Fruit fly (Drosophila melanogaster) whole organism, embryonic: ENCODE measurements around the gene Spt20.

Source experiments
- Adf1 ChIP-seq: fragments of 200-800 bp; sonication (Bioruptor generic); IDR thresholded peaks from 2 replicates; pipeline ENCODE4 v1.3.6; 2022; ENCODE audit warnings: missing biosample characterization, missing genetic modification characterization
- B-H2 ChIP-seq: fragments of 200-800 bp; sonication (Bioruptor generic); optimal IDR thresholded peaks from 2 replicates; lab custom pipeline; 2018; ENCODE audit warnings: missing biosample characterization, mild to moderate bottlenecking, missing genetic modification characterization
- CG12299 ChIP-seq: fragments of 200-800 bp; sonication (Bioruptor generic); optimal IDR thresholded peaks from 2 replicates; lab custom pipeline; 2018; ENCODE audit warnings: missing biosample characterization, mild to moderate bottlenecking, missing genetic modification characterization
- CG1233 ChIP-seq: fragments of 200-800 bp; sonication (Bioruptor generic); optimal IDR thresholded peaks from 4 replicates; lab custom pipeline; 2018; ENCODE audit warnings: missing biosample characterization, mild to moderate bottlenecking, missing genetic modification characterization
- CG15479 ChIP-seq: fragments of 200-800 bp; sonication (Bioruptor generic); optimal IDR thresholded peaks from 3 replicates; lab custom pipeline; 2019; ENCODE audit warnings: missing biosample characterization, mild to moderate bottlenecking, missing genetic modification characterization, moderate library complexity
- CG1602 ChIP-seq: fragments of 200-800 bp; sonication (Bioruptor generic); optimal IDR thresholded peaks from 3 replicates; lab custom pipeline; 2016; ENCODE audit warnings: missing biosample characterization, missing genetic modification characterization
- CG16863 ChIP-seq: fragments of 200-800 bp; sonication (Bioruptor generic); optimal IDR thresholded peaks from 3 replicates; lab custom pipeline; 2016; ENCODE audit warnings: missing biosample characterization, missing genetic modification characterization
- CG17328 ChIP-seq: fragments of 200-800 bp; sonication (Bioruptor generic); IDR thresholded peaks from 2 replicates; pipeline ENCODE4 v1.3.6; 2022; ENCODE audit warnings: missing biosample characterization, missing genetic modification characterization
- CG17912 ChIP-seq: fragments of 200-800 bp; sonication (Bioruptor generic); optimal IDR thresholded peaks from 2 replicates; lab custom pipeline; 2018; ENCODE audit warnings: missing biosample characterization, mild to moderate bottlenecking, missing genetic modification characterization
- CG2712 ChIP-seq: fragments of 200-800 bp; optimal IDR thresholded peaks from 3 replicates; lab custom pipeline; 2019; ENCODE audit warnings: missing biosample characterization, mild to moderate bottlenecking, missing genetic modification characterization, moderate library complexity
- CG33213 ChIP-seq: fragments of 200-800 bp; sonication (Bioruptor generic); optimal IDR thresholded peaks from 3 replicates; lab custom pipeline; 2016; ENCODE audit warnings: missing biosample characterization, missing genetic modification characterization
- CG6683 ChIP-seq: fragments of 200-800 bp; sonication (Bioruptor generic); optimal IDR thresholded peaks from 2 replicates; lab custom pipeline; 2017; ENCODE audit warnings: missing biosample characterization, mild to moderate bottlenecking, missing genetic modification characterization, missing genetic modification reagents
- CG8765 ChIP-seq: fragments of 200-800 bp; sonication (Bioruptor generic); IDR thresholded peaks from 2 replicates; pipeline ENCODE4 v1.3.6; 2022; ENCODE audit warnings: missing biosample characterization, missing genetic modification characterization
- CG9437 ChIP-seq: fragments of 200-800 bp; sonication (Bioruptor generic); optimal IDR thresholded peaks from 2 replicates; lab custom pipeline; 2018; ENCODE audit warnings: missing biosample characterization, mild to moderate bottlenecking, missing genetic modification characterization
- Chrac-16 ChIP-seq: fragments of 200-800 bp; sonication (Bioruptor generic); optimal IDR thresholded peaks from 3 replicates; lab custom pipeline; 2016; ENCODE audit warnings: missing biosample characterization, missing genetic modification characterization
- CoRest ChIP-seq: fragments of 200-800 bp; sonication (Bioruptor generic); optimal IDR thresholded peaks from 3 replicates; lab custom pipeline; 2018; ENCODE audit warnings: missing biosample characterization, mild to moderate bottlenecking, missing genetic modification characterization, moderate library complexity
- H2.0 ChIP-seq: fragments of 200-800 bp; sonication (Bioruptor generic); IDR thresholded peaks from 2 replicates; pipeline ENCODE4 v1.3.6; 2022; ENCODE audit warnings: missing biosample characterization, missing genetic modification characterization
- HLH4C ChIP-seq: fragments of 200-800 bp; sonication (Bioruptor generic); IDR thresholded peaks from 3 replicates; pipeline ENCODE4 v1.3.6; 2022; ENCODE audit warnings: missing biosample characterization, missing genetic modification characterization; ENCODE audit not compliant: partially characterized antibody
- Lhr ChIP-seq: fragments of 200-800 bp; sonication (Bioruptor generic); optimal IDR thresholded peaks from 3 replicates; lab custom pipeline; 2017; ENCODE audit warnings: mild to moderate bottlenecking, missing biosample characterization, missing genetic modification reagents, missing genetic modification characterization
- Lpt ChIP-seq: fragments of >200 bp; optimal IDR thresholded peaks from 2 replicates; lab custom pipeline; 2018; ENCODE audit warnings: missing biosample characterization, missing genetic modification characterization
- Meics ChIP-seq: fragments of 200-800 bp; sonication (Bioruptor generic); optimal IDR thresholded peaks from 2 replicates; lab custom pipeline; 2017; ENCODE audit warnings: missing biosample characterization, mild to moderate bottlenecking, missing genetic modification characterization
- NK7.1 ChIP-seq: fragments of 200-800 bp; sonication (Bioruptor generic); optimal IDR thresholded peaks from 3 replicates; lab custom pipeline; 2016; ENCODE audit warnings: missing biosample characterization, missing genetic modification characterization
- Neu2 ChIP-seq: fragments of 200-800 bp; sonication (Bioruptor generic); optimal IDR thresholded peaks from 3 replicates; lab custom pipeline; 2016; ENCODE audit warnings: missing biosample characterization, missing genetic modification characterization, borderline replicate concordance
- PHDP ChIP-seq: fragments of 200-800 bp; sonication (Bioruptor generic); optimal IDR thresholded peaks from 3 replicates; lab custom pipeline; 2018; ENCODE audit warnings: missing biosample characterization, mild to moderate bottlenecking, missing genetic modification characterization, moderate library complexity
- Spps ChIP-seq: fragments of 200-800 bp; sonication (Bioruptor generic); optimal IDR thresholded peaks from 2 replicates; lab custom pipeline; 2018; ENCODE audit warnings: missing biosample characterization, mild to moderate bottlenecking, missing genetic modification characterization
- abd-A ChIP-seq: fragments of 200-800 bp; sonication (Bioruptor generic); optimal IDR thresholded peaks from 3 replicates; lab custom pipeline; 2019; ENCODE audit warnings: missing biosample characterization, mild to moderate bottlenecking, missing genetic modification characterization, moderate library complexity
- ase ChIP-seq: fragments of 200-800 bp; sonication (Bioruptor generic); IDR thresholded peaks from 3 replicates; pipeline ENCODE4 v1.3.6; 2022; ENCODE audit warnings: missing biosample characterization, missing genetic modification characterization
- bab2 ChIP-seq: fragments of 200-800 bp; sonication (Bioruptor generic); optimal IDR thresholded peaks from 2 replicates; lab custom pipeline; 2016; ENCODE audit warnings: missing biosample characterization, missing genetic modification characterization
- br ChIP-seq: fragments of >200 bp; optimal IDR thresholded peaks from 2 replicates; lab custom pipeline; 2017
- cg ChIP-seq: fragments of 200-800 bp; sonication (Bioruptor generic); optimal IDR thresholded peaks from 3 replicates; lab custom pipeline; 2019; ENCODE audit warnings: missing biosample characterization, mild to moderate bottlenecking, missing genetic modification characterization, moderate library complexity
- chn ChIP-seq: fragments of 200-800 bp; sonication (Bioruptor generic); optimal IDR thresholded peaks from 2 replicates; lab custom pipeline; 2016; ENCODE audit warnings: missing biosample characterization, missing genetic modification characterization
- ci ChIP-seq: fragments of 200-800 bp; sonication (Bioruptor generic); IDR thresholded peaks from 3 replicates; pipeline ENCODE4 v1.3.6; 2022; ENCODE audit warnings: missing biosample characterization, missing genetic modification characterization
- dan ChIP-seq: fragments of 200-800 bp; sonication (Bioruptor generic); IDR thresholded peaks from 2 replicates; pipeline ENCODE4 v1.3.6; 2022; ENCODE audit warnings: missing biosample characterization, missing genetic modification characterization
- disco-r ChIP-seq: fragments of 200-800 bp; sonication (Bioruptor generic); optimal IDR thresholded peaks from 2 replicates; lab custom pipeline; 2016; ENCODE audit warnings: missing biosample characterization, missing genetic modification characterization
- dpn ChIP-seq, 2 experiments: fragments of 200-800 bp; sonication (Bioruptor generic); optimal IDR thresholded peaks; 3 replicates each; lab custom pipeline; 2016; ENCODE audit warnings: missing biosample characterization in 2 of 2, missing genetic modification characterization in 2 of 2
- ewg ChIP-seq: fragments of 200-800 bp; sonication (Bioruptor generic); optimal IDR thresholded peaks from 3 replicates; lab custom pipeline; 2017; ENCODE audit warnings: mild to moderate bottlenecking, missing biosample characterization, missing genetic modification reagents, missing genetic modification characterization
- grn ChIP-seq: fragments of 200-800 bp; sonication (Bioruptor generic); optimal IDR thresholded peaks from 3 replicates; lab custom pipeline; 2017; ENCODE audit warnings: missing biosample characterization, missing genetic modification characterization
- gsb ChIP-seq: fragments of 200-800 bp; sonication (Bioruptor generic); IDR thresholded peaks from 2 replicates; pipeline ENCODE4 v1.3.6; 2022; ENCODE audit warnings: missing biosample characterization, missing genetic modification characterization
- jumu ChIP-seq: fragments of 200-800 bp; sonication (Bioruptor generic); optimal IDR thresholded peaks from 3 replicates; lab custom pipeline; 2016; ENCODE audit warnings: missing biosample characterization, missing genetic modification characterization
- kay ChIP-seq: fragments of 200-800 bp; sonication (Bioruptor generic); optimal IDR thresholded peaks from 2 replicates; lab custom pipeline; 2016; ENCODE audit warnings: missing biosample characterization, missing genetic modification characterization
- ken ChIP-seq: fragments of 200-800 bp; sonication (Bioruptor generic); IDR thresholded peaks from 3 replicates; pipeline ENCODE4 v1.3.6; 2022; ENCODE audit warnings: missing biosample characterization, missing genetic modification characterization
- lbe ChIP-seq: fragments of 200-800 bp; sonication (Bioruptor generic); optimal IDR thresholded peaks from 2 replicates; lab custom pipeline; 2016; ENCODE audit warnings: missing biosample characterization, mild to moderate bottlenecking, missing genetic modification characterization
- mam ChIP-seq: fragments of 200-800 bp; sonication (Bioruptor generic); optimal IDR thresholded peaks from 3 replicates; lab custom pipeline; 2016; ENCODE audit warnings: missing biosample characterization, missing genetic modification characterization
- nerfin-2 ChIP-seq: fragments of 200-800 bp; sonication (Bioruptor generic); IDR thresholded peaks from 2 replicates; pipeline ENCODE4 v1.3.6; 2022; ENCODE audit warnings: missing biosample characterization, missing genetic modification characterization; ENCODE audit not compliant: partially characterized antibody
- nmo ChIP-seq: fragments of 200-800 bp; sonication (Bioruptor generic); optimal IDR thresholded peaks from 2 replicates; lab custom pipeline; 2018; ENCODE audit warnings: missing biosample characterization, mild to moderate bottlenecking, missing genetic modification characterization, moderate library complexity
- nom ChIP-seq: fragments of 200-800 bp; sonication (Bioruptor generic); optimal IDR thresholded peaks from 2 replicates; lab custom pipeline; 2017; ENCODE audit warnings: missing biosample characterization, missing genetic modification characterization, mild to moderate bottlenecking, moderate library complexity, missing genetic modification reagents
- pita ChIP-seq: fragments of 200-800 bp; sonication (Bioruptor generic); optimal IDR thresholded peaks from 2 replicates; lab custom pipeline; 2017; ENCODE audit warnings: missing biosample characterization, mild to moderate bottlenecking, missing genetic modification characterization
- salm ChIP-seq: fragments of 200-800 bp; sonication (Bioruptor generic); optimal IDR thresholded peaks from 2 replicates; lab custom pipeline; 2018; ENCODE audit warnings: missing biosample characterization, mild to moderate bottlenecking, missing genetic modification characterization
- sd ChIP-seq: fragments of 200-800 bp; sonication (Bioruptor generic); optimal IDR thresholded peaks from 3 replicates; lab custom pipeline; 2018; ENCODE audit warnings: missing biosample characterization, mild to moderate bottlenecking, missing genetic modification characterization, moderate library complexity
- stwl ChIP-seq: fragments of 200-800 bp; sonication (Bioruptor generic); optimal IDR thresholded peaks from 3 replicates; lab custom pipeline; 2018; ENCODE audit warnings: missing biosample characterization, mild to moderate bottlenecking, missing genetic modification characterization, moderate library complexity
- ttk ChIP-seq: fragments of 200-800 bp; sonication (Bioruptor generic); IDR thresholded peaks from 2 replicates; pipeline ENCODE4 v2.1.2; 2022; ENCODE audit warnings: missing biosample characterization, missing genetic modification characterization
- yki ChIP-seq: fragments of >200 bp; optimal IDR thresholded peaks from 3 replicates; lab custom pipeline; 2018

Spt20 gene

dm6 chr3L:13497720-13498355, 4.7 kb upstream of the Spt20 start (continued):
- TF ChIP-seq dpn (GFP tag; optimal IDR thresholded peaks at IDR 0.05; lab: Kevin White, UChicago), result no peak
- peak; percentile 84 for TF ChIP-seq nom (GFP tag; lab: Kevin White, UChicago)
- TF ChIP-seq B-H2 (GFP tag; lab: Kevin White, UChicago), result no peak
- no peak for TF ChIP-seq ewg (GFP tag; lab: Kevin White, UChicago)
- TF ChIP-seq HLH4C (GFP tag; lab: Robert Waterston, UW), result no peak
- no peak for TF ChIP-seq jumu (GFP tag; lab: Kevin White, UChicago)
- no peak for TF ChIP-seq nerfin-2 (GFP tag; lab: Robert Waterston, UW)
- TF ChIP-seq NK7.1 (GFP tag; lab: Kevin White, UChicago), result no peak
- TF ChIP-seq sd (tag; lab: Kevin White, UChicago), result peak; percentile 3
- TF ChIP-seq H2.0 (GFP tag; lab: Robert Waterston, UW), result no peak
- TF ChIP-seq chn (GFP tag; lab: Kevin White, UChicago), result no peak
- no peak for TF ChIP-seq Neu2 (GFP tag; lab: Kevin White, UChicago)
- no peak for TF ChIP-seq Meics (GFP tag; lab: Kevin White, UChicago)
- TF ChIP-seq salm, result no peak
- no peak for TF ChIP-seq CG12299 (tag; lab: Kevin White, UChicago)
- TF ChIP-seq CG6683 (GFP tag; lab: Kevin White, UChicago), result no peak
- TF ChIP-seq yki, result no peak
- no peak for TF ChIP-seq br (lab: Kevin White, UChicago)
- TF ChIP-seq Lpt (GFP tag; lab: Kevin White, UChicago), result no peak
- TF ChIP-seq pita, result no peak
- TF ChIP-seq CG16863 (GFP tag; lab: Kevin White, UChicago), result no peak
- no peak for TF ChIP-seq ken (GFP tag; lab: Robert Waterston, UW)
- TF ChIP-seq gsb (GFP tag; lab: Robert Waterston, UW), result no peak
- TF ChIP-seq CoRest (tag; lab: Kevin White, UChicago), result no peak
- TF ChIP-seq CG17328, result no peak
- TF ChIP-seq Adf1 (GFP tag; lab: Robert Waterston, UW), result no peak
- no peak for TF ChIP-seq nmo (GFP tag; lab: Kevin White, UChicago)
- TF ChIP-seq CG15479 (GFP tag; lab: Kevin White, UChicago), result no peak
- TF ChIP-seq grn, result no peak
- no peak for TF ChIP-seq CG1233
- no peak for TF ChIP-seq disco-r
- TF ChIP-seq CG2712, result no peak
- TF ChIP-seq CG8765 (GFP tag; lab: Robert Waterston, UW), result no peak
- no peak for TF ChIP-seq lbe (GFP tag; lab: Kevin White, UChicago)
- no peak for TF ChIP-seq CG33213 (GFP tag; lab: Kevin White, UChicago)
- TF ChIP-seq ttk (GFP tag; lab: Robert Waterston, UW), result no peak
- no peak for TF ChIP-seq abd-A (tag; lab: Kevin White, UChicago)
- 0 out of 3 replicates have a peak, but pooled peaks have one; percentile 64 for TF ChIP-seq ci (GFP tag; lab: Robert Waterston, UW)
- TF ChIP-seq Chrac-16 (GFP tag; lab: Kevin White, UChicago), result no peak
- TF ChIP-seq dan (GFP tag; lab: Robert Waterston, UW), result no peak
- no peak for TF ChIP-seq PHDP
- TF ChIP-seq CG9437 (GFP tag; lab: Kevin White, UChicago), result no peak
- no peak for TF ChIP-seq Spps (tag; lab: Kevin White, UChicago)
- no peak for TF ChIP-seq bab2 (GFP tag; lab: Kevin White, UChicago)
- TF ChIP-seq stwl (tag; lab: Kevin White, UChicago), result no peak
- no peak for TF ChIP-seq cg
- no peak for TF ChIP-seq mam (GFP tag; lab: Kevin White, UChicago)
- no peak for TF ChIP-seq Lhr
- no peak for TF ChIP-seq CG1602 (GFP tag; lab: Kevin White, UChicago)
- TF ChIP-seq kay (GFP tag; lab: Kevin White, UChicago), result peak; percentile 30
- TF ChIP-seq CG17912 (GFP tag; lab: Kevin White, UChicago), result no peak
- 0 out of 3 replicates have a peak, but pooled peaks have one; percentile 9 for TF ChIP-seq ase (GFP tag; lab: Robert Waterston, UW)
